Fruit fly (Drosophila melanogaster) whole organism, adult: ENCODE measurements around the gene CG46458.

ENCODE experiments used
- CG11617 ChIP-seq: fragments of 200-800 bp; sonication (Bioruptor generic); optimal IDR thresholded peaks from 2 replicates; lab custom pipeline; 2017; ENCODE audit warnings: mild to moderate bottlenecking, missing biosample characterization, missing genetic modification reagents, missing genetic modification characterization
- CG12768 ChIP-seq: fragments of 200-800 bp; sonication (Bioruptor generic); optimal IDR thresholded peaks from 2 replicates; lab custom pipeline; 2017; ENCODE audit warnings: missing biosample characterization, missing genetic modification characterization, mild to moderate bottlenecking, moderate library complexity, missing genetic modification reagents
- CG14711 ChIP-seq: fragments of 200-800 bp; sonication (Bioruptor generic); optimal IDR thresholded peaks from 2 replicates; lab custom pipeline; 2018; ENCODE audit warnings: missing biosample characterization, mild to moderate bottlenecking, missing genetic modification characterization, moderate library complexity
- CG1620 ChIP-seq: fragments of 200-800 bp; sonication (Bioruptor generic); optimal IDR thresholded peaks from 2 replicates; lab custom pipeline; 2016; ENCODE audit warnings: missing biosample characterization, missing genetic modification characterization
- CG33017 ChIP-seq: fragments of 200-800 bp; sonication (Bioruptor generic); optimal IDR thresholded peaks from 2 replicates; lab custom pipeline; 2018; ENCODE audit warnings: missing biosample characterization, mild to moderate bottlenecking, missing genetic modification characterization, moderate library complexity
- CG5204 ChIP-seq: fragments of 200-800 bp; sonication (Bioruptor generic); optimal IDR thresholded peaks from 2 replicates; lab custom pipeline; 2016; ENCODE audit warnings: missing biosample characterization, missing genetic modification characterization
- CG7045 ChIP-seq: fragments of 200-800 bp; sonication (Bioruptor generic); optimal IDR thresholded peaks from 2 replicates; lab custom pipeline; 2017; ENCODE audit warnings: missing biosample characterization, mild to moderate bottlenecking, missing genetic modification characterization
- CG7101 ChIP-seq: fragments of 200-800 bp; sonication (Bioruptor generic); optimal IDR thresholded peaks from 2 replicates; lab custom pipeline; 2018; ENCODE audit warnings: missing biosample characterization, mild to moderate bottlenecking, missing genetic modification characterization, moderate library complexity
- Clk ChIP-seq: fragments of 200-800 bp; sonication (Bioruptor generic); optimal IDR thresholded peaks from 2 replicates; lab custom pipeline; 2017; ENCODE audit warnings: missing biosample characterization, missing genetic modification characterization
- Crg-1 ChIP-seq: fragments of 200-800 bp; sonication (Bioruptor generic); optimal IDR thresholded peaks from 2 replicates; lab custom pipeline; 2016; ENCODE audit warnings: missing biosample characterization, missing genetic modification characterization
- Hr96 ChIP-seq: fragments of 200-800 bp; sonication (Bioruptor generic); optimal IDR thresholded peaks from 2 replicates; lab custom pipeline; 2016; ENCODE audit warnings: missing biosample characterization, missing genetic modification characterization
- Mnt ChIP-seq: fragments of 200-800 bp; sonication (Bioruptor generic); optimal IDR thresholded peaks from 2 replicates; lab custom pipeline; 2016; ENCODE audit warnings: missing biosample characterization, mild to moderate bottlenecking, missing genetic modification characterization
- bab1 ChIP-seq: fragments of 200-800 bp; sonication (Bioruptor generic); optimal IDR thresholded peaks from 3 replicates; lab custom pipeline; 2019; ENCODE audit warnings: missing biosample characterization, mild to moderate bottlenecking, missing genetic modification characterization, moderate library complexity
- cic ChIP-seq: fragments of 200-800 bp; sonication (Bioruptor generic); optimal IDR thresholded peaks from 2 replicates; lab custom pipeline; 2017; ENCODE audit warnings: missing biosample characterization, mild to moderate bottlenecking, missing genetic modification characterization, moderate library complexity
- cnc ChIP-seq, 2 experiments: fragments of >200 bp; optimal IDR thresholded peaks; 2 replicates each; lab custom pipeline; 2017
- kay ChIP-seq: fragments of 200-800 bp; sonication (Bioruptor generic); peaks from one replicate; lab custom pipeline; 2016; ENCODE audit warnings: missing biosample characterization, missing genetic modification characterization, borderline replicate concordance
- ovo ChIP-seq: fragments of 200-800 bp; sonication (Bioruptor generic); optimal IDR thresholded peaks from 2 replicates; lab custom pipeline; 2016; ENCODE audit warnings: missing biosample characterization, missing genetic modification characterization
- pad ChIP-seq: fragments of 200-800 bp; sonication (Bioruptor generic); optimal IDR thresholded peaks from 3 replicates; lab custom pipeline; 2017; ENCODE audit warnings: missing biosample characterization, missing genetic modification characterization, mild to moderate bottlenecking, moderate library complexity, missing genetic modification reagents
- tj ChIP-seq: fragments of 200-800 bp; sonication (Bioruptor generic); optimal IDR thresholded peaks from 3 replicates; lab custom pipeline; 2017; ENCODE audit warnings: missing biosample characterization, mild to moderate bottlenecking, missing genetic modification characterization, moderate library complexity
- toe ChIP-seq: fragments of 200-800 bp; sonication (Bioruptor generic); optimal IDR thresholded peaks from 2 replicates; lab custom pipeline; 2016; ENCODE audit warnings: missing biosample characterization, missing genetic modification characterization

The CG46458 gene

DNA sequence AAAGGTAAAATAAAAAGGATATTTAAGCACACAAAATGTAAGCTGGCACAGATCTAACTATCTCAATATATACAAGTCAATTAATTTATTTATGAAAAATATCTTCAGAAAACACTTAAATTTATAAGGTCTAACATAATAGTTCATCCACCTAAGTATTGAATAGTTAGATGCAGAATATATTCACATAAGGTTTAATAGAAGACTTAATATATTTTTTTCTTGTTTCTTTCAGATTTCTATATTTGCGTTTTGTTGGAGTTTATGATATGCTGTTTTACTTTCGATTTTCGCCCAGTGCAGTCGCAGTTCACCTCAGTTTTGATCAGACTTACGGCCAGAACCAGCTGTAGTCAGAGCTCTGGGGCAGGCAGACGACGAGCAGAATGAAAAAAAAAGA, 29.0 kb downstream of the CG46458 start:
- TF ChIP-seq tj (no peak), CG5204 (GFP tag; lab: Kevin White, UChicago) (no peak), pad (GFP tag; lab: Kevin White, UChicago) (no peak), cic (GFP tag; lab: Kevin White, UChicago) (no peak), CG11617 (no peak), CG14711 (tag; lab: Kevin White, UChicago) (no peak)

DNA sequence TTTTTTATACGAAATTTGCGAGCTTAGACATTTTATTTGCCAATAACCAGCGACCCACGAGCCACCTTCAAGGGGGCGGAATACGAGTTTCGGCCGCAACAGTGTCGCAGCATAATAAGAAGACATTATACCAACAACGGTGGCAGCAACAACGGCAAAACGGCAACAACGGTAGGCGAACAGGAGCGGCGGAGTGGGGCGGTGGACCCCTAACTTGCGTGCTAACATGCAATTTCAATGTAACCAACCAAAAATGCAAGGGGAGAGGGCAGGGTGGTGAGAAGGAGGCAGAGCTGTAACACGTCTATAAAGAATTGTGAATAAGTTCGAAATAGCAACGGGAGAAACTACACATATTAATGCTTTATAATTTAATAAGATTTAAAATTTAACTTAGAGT, 33.9 kb downstream of the CG46458 start:
- TF ChIP-seq CG14711 (tag; lab: Kevin White, UChicago) (no peak), CG11617 (no peak), CG7101 (tag; lab: Kevin White, UChicago) (no peak), CG7045 (no peak), Clk (GFP tag; lab: Kevin White, UChicago) (no peak)

DNA sequence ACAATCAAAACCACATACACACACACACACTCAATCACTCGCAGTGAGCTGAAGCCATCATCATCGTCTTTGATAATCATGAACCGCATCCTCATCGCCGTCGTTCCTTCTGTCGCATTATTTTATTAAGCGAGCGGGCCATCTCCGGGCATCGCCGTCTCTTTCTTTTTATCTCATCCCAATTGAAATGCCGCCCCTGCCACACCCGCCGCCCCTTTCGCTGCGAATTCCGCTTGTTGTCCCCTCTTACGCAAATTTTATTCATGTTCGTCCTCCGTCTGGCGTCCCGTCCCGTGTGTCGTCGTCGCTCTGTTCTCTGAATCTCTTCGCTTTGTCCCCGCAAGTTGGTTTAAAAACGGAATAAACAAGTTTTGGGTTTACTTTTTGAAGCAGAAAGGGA, 35.0 kb downstream of the CG46458 start:
- TF ChIP-seq CG11617 = no peak
- no peak for TF ChIP-seq cic (GFP tag; lab: Kevin White, UChicago)
- no peak for TF ChIP-seq CG14711 (tag; lab: Kevin White, UChicago)
- no peak for TF ChIP-seq pad (GFP tag; lab: Kevin White, UChicago)
- TF ChIP-seq bab1 (GFP tag; lab: Kevin White, UChicago) = no peak
- TF ChIP-seq Hr96 (GFP tag; lab: Kevin White, UChicago) = no peak
- no peak for TF ChIP-seq CG1620

DNA sequence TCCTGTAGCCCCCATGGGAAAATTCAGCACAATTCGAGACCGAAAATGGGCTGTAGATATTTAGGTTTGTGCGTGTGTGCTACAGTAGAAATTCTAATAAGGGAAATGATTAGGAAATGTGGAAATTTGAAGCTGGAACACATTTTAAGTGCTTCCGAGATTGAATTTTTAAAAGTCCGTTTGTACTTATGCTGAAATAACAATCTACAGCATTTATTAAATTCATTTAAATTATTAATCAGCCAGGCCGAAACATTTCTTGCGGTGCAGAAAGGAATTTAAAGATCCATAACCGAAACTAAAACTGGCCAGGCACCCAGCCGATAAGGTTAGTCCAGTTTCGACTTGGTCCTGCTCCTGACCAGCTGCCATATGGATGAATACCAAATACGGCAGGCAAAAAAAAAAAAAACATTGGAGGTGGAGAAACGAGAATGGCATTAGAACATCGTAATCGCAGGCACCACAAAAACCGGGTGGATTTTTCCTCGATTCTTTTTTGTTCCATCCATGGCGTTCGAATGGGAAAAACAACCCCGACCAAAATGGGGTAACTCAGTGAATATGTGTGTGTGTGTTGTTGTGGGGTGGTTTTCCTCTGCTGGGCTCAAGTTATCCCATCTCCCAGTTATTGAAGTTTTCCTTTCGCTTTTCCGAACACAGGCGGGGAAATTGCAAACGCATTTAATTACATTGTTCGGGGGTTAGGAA, 36.8 kb downstream of the CG46458 start:
- TF ChIP-seq CG14711 (tag; lab: Kevin White, UChicago) (no peak), Hr96 (GFP tag; lab: Kevin White, UChicago) (no peak), cnc (optimal IDR thresholded peaks at IDR 0.05; lab: Kevin White, UChicago) (no peak), Clk (GFP tag; lab: Kevin White, UChicago) (no peak), CG11617 (no peak), ovo (GFP tag; lab: Kevin White, UChicago) (no peak), CG7045 (no peak), Crg-1 (GFP tag; lab: Kevin White, UChicago) (no peak), CG33017 (tag; lab: Kevin White, UChicago) (no peak), toe (no peak), tj (no peak), kay (GFP tag; lab: Kevin White, UChicago) (no peak), CG5204 (GFP tag; lab: Kevin White, UChicago) (no peak), CG7101 (tag; lab: Kevin White, UChicago) (no peak), Mnt (GFP tag; lab: Kevin White, UChicago) (no peak), CG12768 (GFP tag; lab: Kevin White, UChicago) (no peak), cic (GFP tag; lab: Kevin White, UChicago) (no peak), CG1620 (no peak), pad (GFP tag; lab: Kevin White, UChicago) (no peak), bab1 (GFP tag; lab: Kevin White, UChicago) (no peak)

DNA sequence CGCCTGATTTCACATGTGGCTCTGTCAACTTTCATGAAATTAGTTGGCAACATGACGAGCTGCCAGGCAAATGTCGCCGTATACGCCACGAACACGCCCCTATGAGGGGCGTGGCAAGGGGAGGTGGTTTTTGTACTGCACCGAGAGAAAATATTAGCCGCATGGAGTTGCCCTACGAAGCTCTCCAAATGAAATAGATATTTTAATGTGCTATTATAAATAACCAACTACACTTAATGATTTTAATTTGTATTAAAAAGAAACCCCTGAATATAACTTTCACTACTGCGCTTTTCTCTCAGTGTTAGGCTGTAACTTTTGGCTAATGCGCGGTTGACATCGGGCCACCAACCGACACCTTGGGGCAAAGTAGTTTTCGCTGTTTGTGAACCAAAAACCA, 38.2 kb downstream of the CG46458 start:
- TF ChIP-seq CG1620 = no peak

DNA sequence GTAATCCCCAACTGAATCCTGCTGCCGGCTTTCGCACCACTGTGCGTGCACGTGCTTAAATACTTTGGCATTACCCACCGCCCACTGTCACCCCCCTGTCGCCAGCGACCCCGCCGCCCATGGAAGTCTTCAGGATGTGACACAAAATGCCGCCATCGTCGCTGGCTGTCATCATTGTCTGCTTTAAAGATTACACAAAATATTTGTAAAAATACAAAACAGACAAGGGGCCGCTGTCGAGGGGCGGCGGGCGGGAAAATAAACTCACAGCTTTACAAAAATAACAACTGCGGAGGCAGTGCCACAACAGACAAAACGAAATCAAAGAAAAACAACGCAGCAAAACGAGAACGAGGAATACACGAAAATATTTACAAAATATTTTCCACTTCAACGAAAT, 39.9 kb downstream of the CG46458 start:
- TF ChIP-seq pad (GFP tag; lab: Kevin White, UChicago) = no peak
- no peak for TF ChIP-seq CG11617
- no peak for TF ChIP-seq CG1620
- TF ChIP-seq CG14711 (tag; lab: Kevin White, UChicago) = no peak
- TF ChIP-seq CG7101 (tag; lab: Kevin White, UChicago) = no peak
- no peak for TF ChIP-seq ovo (GFP tag; lab: Kevin White, UChicago)
- TF ChIP-seq CG33017 (tag; lab: Kevin White, UChicago) = no peak
- no peak for TF ChIP-seq Clk (GFP tag; lab: Kevin White, UChicago)
- no peak for TF ChIP-seq CG7045
- TF ChIP-seq kay (GFP tag; lab: Kevin White, UChicago) = no peak
- no peak for TF ChIP-seq Mnt (GFP tag; lab: Kevin White, UChicago)
- TF ChIP-seq Crg-1 (GFP tag; lab: Kevin White, UChicago) = no peak
- no peak for TF ChIP-seq bab1 (GFP tag; lab: Kevin White, UChicago)
- TF ChIP-seq cnc (optimal IDR thresholded peaks at IDR 0.05; lab: Kevin White, UChicago) = no peak
- TF ChIP-seq CG12768 (GFP tag; lab: Kevin White, UChicago) = no peak
- TF ChIP-seq tj = no peak
- TF ChIP-seq toe = no peak
- TF ChIP-seq cic (GFP tag; lab: Kevin White, UChicago) = no peak
- TF ChIP-seq CG5204 (GFP tag; lab: Kevin White, UChicago) = no peak
- TF ChIP-seq Hr96 (GFP tag; lab: Kevin White, UChicago) = no peak

DNA sequence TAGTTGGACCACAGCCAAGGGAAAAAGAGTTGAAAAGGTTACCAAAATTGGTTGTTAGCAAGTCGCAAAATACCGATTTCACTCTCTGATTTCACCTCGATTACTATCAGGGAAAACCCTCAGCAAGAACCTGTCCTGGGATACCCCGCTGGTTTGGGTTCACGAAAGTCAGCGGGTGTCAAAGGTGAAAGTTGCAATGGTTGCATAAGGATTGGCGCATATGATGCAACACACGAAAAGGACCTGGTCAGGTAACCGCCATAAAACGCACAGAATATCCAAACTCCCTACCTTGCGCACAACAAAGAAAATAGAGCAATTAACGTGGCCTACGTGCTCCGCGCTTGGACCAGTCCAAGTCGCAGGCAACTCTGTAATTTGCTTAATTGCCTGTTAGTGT, 41.5 kb downstream of the CG46458 start:
- TF ChIP-seq tj (no peak), cnc (optimal IDR thresholded peaks at IDR 0.05; lab: Kevin White, UChicago) (no peak)
